Worm (Caenorhabditis elegans): Measurements from ENCODE around the gene T08A11.1.

T08A11.1 gene

DNA sequence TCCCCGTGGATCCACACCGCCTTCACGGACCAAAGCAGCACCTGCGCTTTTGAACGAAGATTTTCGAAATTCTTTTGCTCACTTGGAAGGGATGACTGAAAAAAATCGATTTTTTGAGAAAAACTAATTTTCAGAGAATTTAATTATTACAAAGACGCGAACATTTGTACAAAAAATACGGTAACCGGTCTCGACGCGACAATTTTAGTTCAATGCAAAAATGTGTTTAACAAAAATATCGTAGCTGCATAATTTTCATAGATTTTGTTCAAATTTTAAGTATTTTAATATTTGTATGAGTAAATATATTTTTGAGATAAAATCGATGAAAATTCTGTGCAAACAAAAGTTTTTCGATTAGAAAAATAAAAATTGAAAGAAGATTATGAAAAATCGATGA is at the start of gene T08A11.1:
Gene T08A11.1 (minus strand): TSS at position 101 of the 400 bp plus-strand sequence.
- TF ChIP-seq eor-1 (tag; optimal IDR thresholded peaks at IDR 0.05) = no peak
- no peak for TF ChIP-seq fkh-2 (tag; optimal IDR thresholded peaks at IDR 0.05)
- no peak for TF ChIP-seq nhr-25 (tag; optimal IDR thresholded peaks at IDR 0.05)
- TF ChIP-seq fos-1 (tag; optimal IDR thresholded peaks at IDR 0.05) = no peak
- no peak for TF ChIP-seq ceh-82 (tag; optimal IDR thresholded peaks at IDR 0.05)
- TF ChIP-seq nhr-23 (tag; optimal IDR thresholded peaks at IDR 0.05) = no peak

- TF ChIP-seq nhr-11 (tag; optimal IDR thresholded peaks at IDR 0.05) (no peak), nhr-28 (tag; optimal IDR thresholded peaks at IDR 0.05) (no peak), lin-15B (tag; optimal IDR thresholded peaks at IDR 0.05) (no peak), ama-1 (optimal IDR thresholded peaks at IDR 0.05) (no peak), snpc-4 (tag; optimal IDR thresholded peaks at IDR 0.05) (no peak), lsy-12 (tag; optimal IDR thresholded peaks at IDR 0.05) (no peak), ztf-11 (tag; optimal IDR thresholded peaks at IDR 0.05) (no peak), ztf-4 (tag; optimal IDR thresholded peaks at IDR 0.05) (no peak), skn-1 (tag; optimal IDR thresholded peaks at IDR 0.05) (no peak), unc-39 (tag; optimal IDR thresholded peaks at IDR 0.05) (no peak), nhr-237 (tag; optimal IDR thresholded peaks at IDR 0.05) (no peak), nhr-77 (tag; optimal IDR thresholded peaks at IDR 0.05) (no peak), zag-1 (tag; optimal IDR thresholded peaks at IDR 0.05) (no peak), tbx-2 (tag; optimal IDR thresholded peaks at IDR 0.05) (no peak), lin-39 (tag; optimal IDR thresholded peaks at IDR 0.05) (no peak), ceh-82 (tag; optimal IDR thresholded peaks at IDR 0.05) (no peak), unc-62 (GFP tag; optimal IDR thresholded peaks at IDR 0.05) (no peak), ceh-28 (tag; optimal IDR thresholded peaks at IDR 0.05) (no peak), nhr-76 (tag; optimal IDR thresholded peaks at IDR 0.05) (no peak), pqm-1 (tag; optimal IDR thresholded peaks at IDR 0.05) (no peak)
These were observed 46.4 kb upstream of the T08A11.1 start for ce11 chrIII:4309303-4309702.

ce11 chrIII:4302780-4303179 is 39.8 kb upstream of the T08A11.1 start:
- no peak for TF ChIP-seq lin-39 (tag; optimal IDR thresholded peaks at IDR 0.05)
- no peak for TF ChIP-seq ceh-16 (tag; optimal IDR thresholded peaks at IDR 0.05)
- TF ChIP-seq aly-2 (tag; optimal IDR thresholded peaks at IDR 0.05) = no peak
- TF ChIP-seq nhr-25 (tag; optimal IDR thresholded peaks at IDR 0.05) = peak; percentile 47

ce11 chrIII:4302293-4302692 is 39.3 kb upstream of the T08A11.1 start, which contains the start of gene R10E4.9:
R10E4.9 (minus strand) TSS chrIII:4302393.
- TF ChIP-seq nhr-25 (tag; optimal IDR thresholded peaks at IDR 0.05) = no peak
- no peak for TF ChIP-seq ceh-9 (tag; optimal IDR thresholded peaks at IDR 0.05)
- no peak for TF ChIP-seq fkh-10 (GFP tag; optimal IDR thresholded peaks at IDR 0.05)
- TF ChIP-seq nhr-77 (tag; optimal IDR thresholded peaks at IDR 0.05) = no peak
- no peak for TF ChIP-seq unc-62 (GFP tag; optimal IDR thresholded peaks at IDR 0.05)
- TF ChIP-seq nhr-23 (tag; optimal IDR thresholded peaks at IDR 0.05) = no peak
- no peak for TF ChIP-seq nhr-11 (tag; optimal IDR thresholded peaks at IDR 0.05)
- TF ChIP-seq nhr-67 (tag; optimal IDR thresholded peaks at IDR 0.05) = no peak
- no peak for TF ChIP-seq ama-1 (optimal IDR thresholded peaks at IDR 0.05)
- TF ChIP-seq nhr-76 (tag; optimal IDR thresholded peaks at IDR 0.05) = no peak
- no peak for TF ChIP-seq elt-1 (tag; optimal IDR thresholded peaks at IDR 0.05)
- no peak for TF ChIP-seq lsy-12 (tag; optimal IDR thresholded peaks at IDR 0.05)
- TF ChIP-seq snpc-4 (tag; optimal IDR thresholded peaks at IDR 0.05) = no peak
- no peak for TF ChIP-seq ceh-16 (tag; optimal IDR thresholded peaks at IDR 0.05)

DNA sequence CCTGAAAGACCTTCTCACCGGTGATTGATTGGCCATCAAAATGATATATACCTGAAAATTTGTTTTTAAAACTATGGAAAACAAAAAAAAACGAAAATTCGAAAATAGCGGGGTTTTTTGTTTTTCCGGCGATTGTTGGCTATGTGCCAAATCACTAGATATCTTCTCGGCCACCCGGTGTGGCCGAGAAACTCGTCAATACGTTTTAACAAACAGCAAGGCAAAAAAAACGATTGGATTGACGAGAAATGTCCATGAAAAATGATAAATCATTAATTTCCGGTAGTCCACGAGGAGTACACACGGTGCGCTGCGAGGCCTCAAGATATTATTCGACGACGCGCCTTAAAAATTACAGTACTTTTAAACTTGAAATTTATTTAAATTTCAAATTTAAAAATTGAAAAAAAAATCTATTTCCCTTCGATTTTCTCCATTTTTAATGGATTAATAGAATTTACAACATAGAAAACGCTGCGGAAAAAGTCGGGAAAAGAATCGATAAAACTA is 38.1 kb upstream of the T08A11.1 start, which contains the start of gene R10E4.11:
Gene R10E4.11 (minus strand): TSS at position 51 of the 510 bp plus-strand sequence.
- peak; percentile 12 for TF ChIP-seq hmg-11 (tag; optimal IDR thresholded peaks at IDR 0.05)
- no peak for TF ChIP-seq nhr-77 (tag; optimal IDR thresholded peaks at IDR 0.05)

DNA sequence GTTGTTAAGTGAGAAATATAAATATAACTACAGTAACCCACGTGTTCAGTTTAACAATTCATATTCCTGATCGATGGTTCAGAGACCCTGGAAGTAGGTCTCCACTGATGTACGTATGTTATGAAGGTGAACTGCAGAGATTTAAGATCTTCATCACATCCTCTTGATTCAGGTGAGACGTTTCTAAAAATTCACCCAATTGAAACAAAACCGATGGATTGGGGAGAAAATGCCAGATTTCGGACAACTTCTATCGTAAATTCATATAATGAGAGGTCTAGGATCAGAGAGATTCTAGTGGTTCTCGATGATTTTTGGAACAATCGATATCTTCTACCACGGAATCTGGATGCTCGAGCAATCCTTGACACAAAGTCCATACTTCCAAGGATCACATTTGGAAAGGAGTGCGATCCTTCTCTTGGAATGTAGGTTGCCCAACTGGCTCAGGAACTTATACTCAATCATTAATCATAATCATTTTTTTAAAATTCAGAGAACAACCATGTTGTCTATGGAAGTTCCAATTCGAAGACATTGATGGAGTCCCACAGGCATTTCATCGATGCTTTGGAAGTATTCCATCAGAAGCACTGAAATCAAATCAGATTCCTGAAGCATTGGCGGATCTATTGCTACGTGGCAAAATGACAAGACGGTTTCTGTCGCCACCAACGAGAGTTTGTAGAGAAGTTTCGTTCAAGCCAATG is 31.4 kb upstream of the T08A11.1 start, which contains the start of the genes nth-1 and R10E4.7:
Gene nth-1 (minus strand): TSS at position 101 of the 710 bp plus-strand sequence.
Gene R10E4.7 (plus strand): TSS at position 660 of the 710 bp plus-strand sequence.
- TF ChIP-seq lsy-12 (tag; optimal IDR thresholded peaks at IDR 0.05) (no peak), jun-1 (tag; optimal IDR thresholded peaks at IDR 0.05) (no peak), egl-5 (tag; optimal IDR thresholded peaks at IDR 0.05) (no peak), tbx-2 (tag; optimal IDR thresholded peaks at IDR 0.05) (no peak), aly-2 (tag; optimal IDR thresholded peaks at IDR 0.05) (no peak), unc-62 (GFP tag; optimal IDR thresholded peaks at IDR 0.05) (no peak), nhr-237 (tag; optimal IDR thresholded peaks at IDR 0.05) (no peak), unc-39 (tag; optimal IDR thresholded peaks at IDR 0.05) (no peak), nhr-25 (tag; optimal IDR thresholded peaks at IDR 0.05) (no peak), ceh-28 (tag; optimal IDR thresholded peaks at IDR 0.05) (no peak), ZK546.5 (tag; optimal IDR thresholded peaks at IDR 0.05) (no peak), ceh-16 (tag; optimal IDR thresholded peaks at IDR 0.05) (no peak)

All from whole organism, L3 larva.